Worm (Caenorhabditis elegans) whole organism, early embryonic: ENCODE results near the gene F58F9.8.

Experiments
- B0310.2 ChIP-seq: sonication (generic microtip); optimal IDR thresholded peaks from 2 replicates; lab custom pipeline; 2016; ENCODE audit warnings: mild to moderate bottlenecking, missing genetic modification characterization, missing compliant biosample characterization
- F13C5.2 ChIP-seq: sonication (generic microtip); optimal IDR thresholded peaks from 2 replicates; lab custom pipeline; 2017; ENCODE audit warnings: mild to moderate bottlenecking, missing genetic modification characterization, inconsistent platforms, missing compliant biosample characterization
- aly-1 ChIP-seq: sonication (generic microtip); optimal IDR thresholded peaks from 2 replicates; lab custom pipeline; 2016; ENCODE audit warnings: missing genetic modification characterization, missing compliant biosample characterization
- ama-1 ChIP-seq: fragments of 150-350 bp; optimal IDR thresholded peaks from 2 replicates; lab custom pipeline; 2014
- ceh-13 ChIP-seq: fragments of 200-800 bp; sonication (Bioruptor generic); optimal IDR thresholded peaks from 2 replicates; lab custom pipeline; 2018; ENCODE audit warnings: mild to moderate bottlenecking, missing genetic modification characterization, missing compliant biosample characterization
- ceh-36 ChIP-seq: sonication (generic microtip); optimal IDR thresholded peaks from 2 replicates; lab custom pipeline; 2016; ENCODE audit warnings: missing genetic modification characterization, inconsistent platforms, missing compliant biosample characterization
- ets-7 ChIP-seq: sonication (generic microtip); optimal IDR thresholded peaks from 2 replicates; lab custom pipeline; 2016; ENCODE audit warnings: missing genotype, missing genetic modification characterization, missing compliant biosample characterization
- flt-1 ChIP-seq: fragments of 200-800 bp; sonication (Bioruptor generic); IDR thresholded peaks from 2 replicates; pipeline ENCODE4 v1.3.6; 2022; ENCODE audit warnings: missing genetic modification characterization, missing compliant biosample characterization
- hmbx-1 ChIP-seq: sonication (generic microtip); optimal IDR thresholded peaks from 2 replicates; lab custom pipeline; 2016; ENCODE audit warnings: mild to moderate bottlenecking, missing genetic modification characterization, missing compliant biosample characterization
- hmg-4 ChIP-seq: fragments of 200-800 bp; sonication (Bioruptor generic); optimal IDR thresholded peaks from 2 replicates; lab custom pipeline; 2018; ENCODE audit warnings: mild to moderate bottlenecking, missing genetic modification characterization, missing compliant biosample characterization
- hnd-1 ChIP-seq: sonication (generic microtip); optimal IDR thresholded peaks from 2 replicates; lab custom pipeline; 2016; ENCODE audit warnings: missing genetic modification characterization, missing compliant biosample characterization
- pes-1 ChIP-seq: fragments of 200-800 bp; sonication (Bioruptor generic); IDR thresholded peaks from 2 replicates; pipeline ENCODE4 v1.3.6; 2022; ENCODE audit warnings: missing genetic modification reagents, missing genetic modification characterization, missing compliant biosample characterization
- scrt-1 ChIP-seq: fragments of 200-800 bp; sonication (Bioruptor generic); IDR thresholded peaks from 2 replicates; pipeline ENCODE4 v1.3.6; 2022; ENCODE audit warnings: missing genetic modification characterization, missing compliant biosample characterization
- sea-1 ChIP-seq: fragments of 200-800 bp; sonication (Bioruptor generic); conservative IDR thresholded peaks from 2 replicates; pipeline ENCODE4 v1.3.6; 2022; ENCODE audit warnings: missing genetic modification characterization, missing compliant biosample characterization
- tbx-11 ChIP-seq: fragments of 200-800 bp; sonication (Bioruptor generic); IDR thresholded peaks from 2 replicates; pipeline ENCODE4 v1.3.6; 2022; ENCODE audit warnings: missing genetic modification characterization, missing compliant biosample characterization
- tbx-37 ChIP-seq: fragments of 200-800 bp; sonication (Bioruptor generic); conservative IDR thresholded peaks from 2 replicates; pipeline ENCODE4 v1.3.6; 2022; ENCODE audit warnings: missing genetic modification reagents, missing genetic modification characterization, missing compliant biosample characterization
- tra-4 ChIP-seq: sonication (generic microtip); optimal IDR thresholded peaks from 2 replicates; lab custom pipeline; 2017; ENCODE audit warnings: missing genetic modification characterization, missing compliant biosample characterization

F58F9.8 gene

DNA sequence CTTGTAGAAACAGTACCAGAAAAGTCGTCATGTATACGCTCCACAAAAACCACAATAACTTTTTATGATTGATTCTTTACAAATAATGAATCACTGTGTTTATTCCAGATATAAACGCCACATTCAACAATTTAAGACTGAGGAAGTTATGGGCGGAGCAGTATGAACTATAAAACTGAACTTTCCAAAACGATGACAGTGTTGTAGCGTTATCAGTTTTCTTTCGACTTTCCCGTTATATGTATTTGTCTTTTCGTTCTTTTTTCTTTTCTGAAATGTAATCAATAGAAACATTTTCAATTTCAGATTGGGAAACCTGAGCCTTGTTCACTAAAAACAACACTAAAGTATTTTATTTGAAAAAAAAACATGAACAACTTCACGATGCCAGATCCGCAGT, 20.9 kb upstream of the F58F9.8 start, which contains the start of gene C49A9.9:
Gene C49A9.9 (plus strand): TSS at position 307 of the 400 bp plus-strand sequence.
- no peak for TF ChIP-seq ama-1 (lab: Kevin White, UChicago)
- TF ChIP-seq ceh-13 (GFP tag; lab: Kevin White, UChicago): no peak
- no peak for TF ChIP-seq sea-1 (GFP tag; lab: Robert Waterston, UW)
- TF ChIP-seq hmbx-1 (tag; lab: Kevin White, UChicago): no peak
- TF ChIP-seq flt-1: no peak
- no peak for TF ChIP-seq scrt-1
- no peak for TF ChIP-seq hmg-4 (GFP tag; lab: Kevin White, UChicago)
- TF ChIP-seq tbx-37 (GFP tag; lab: Robert Waterston, UW): no peak
- no peak for TF ChIP-seq aly-1 (tag; lab: Kevin White, UChicago)
- no peak for TF ChIP-seq pes-1
- TF ChIP-seq ets-7 (tag; lab: Kevin White, UChicago): no peak
- TF ChIP-seq tbx-11 (GFP tag; lab: Robert Waterston, UW): no peak
- TF ChIP-seq F13C5.2 (tag; lab: Kevin White, UChicago): no peak
- no peak for TF ChIP-seq tra-4 (tag; lab: Kevin White, UChicago)
- no peak for TF ChIP-seq hnd-1
- TF ChIP-seq B0310.2 (tag; lab: Kevin White, UChicago): no peak
- TF ChIP-seq ceh-36: no peak

DNA sequence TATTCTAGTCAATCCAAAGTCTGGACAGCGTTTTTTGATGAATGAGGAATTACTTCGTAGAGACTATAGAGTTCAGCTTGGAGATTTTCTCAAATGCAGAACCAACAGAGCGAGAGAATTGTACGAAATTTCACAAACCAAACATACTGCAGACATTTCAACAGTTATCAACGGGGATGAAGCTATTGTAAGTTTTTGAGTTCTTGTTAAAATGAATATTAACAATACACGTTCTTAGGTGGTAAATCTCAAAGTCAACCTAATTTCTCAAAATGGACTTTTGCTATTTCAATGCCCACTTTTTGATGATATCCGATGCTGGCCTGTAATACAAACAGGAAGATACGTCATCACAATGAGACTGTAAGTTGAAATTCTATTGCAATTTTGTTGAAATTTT, 20.5 kb upstream of the F58F9.8 start:
- TF ChIP-seq hmg-4 (GFP tag; lab: Kevin White, UChicago) (no peak), hmbx-1 (tag; lab: Kevin White, UChicago) (no peak), aly-1 (tag; lab: Kevin White, UChicago) (no peak), sea-1 (GFP tag; lab: Robert Waterston, UW) (no peak), flt-1 (no peak), F13C5.2 (tag; lab: Kevin White, UChicago) (no peak), ets-7 (tag; lab: Kevin White, UChicago) (no peak)

DNA sequence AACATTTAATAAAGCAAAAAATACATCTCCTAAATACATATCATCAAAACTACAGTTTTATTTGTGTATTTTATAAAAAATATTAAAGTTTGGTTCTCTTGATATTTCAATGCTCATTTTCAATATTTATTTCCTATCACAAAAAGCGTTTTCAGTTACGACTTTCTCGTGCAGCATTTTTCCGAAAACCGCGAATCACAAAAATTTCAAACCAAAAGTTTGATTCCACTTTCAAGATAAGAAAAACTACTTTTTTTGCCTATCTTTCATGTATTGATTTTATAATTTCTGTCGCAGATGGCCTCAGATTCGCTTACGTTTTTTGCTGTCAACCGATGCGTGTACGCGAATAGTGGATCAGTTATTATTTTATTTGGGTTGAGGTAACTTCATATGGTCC, 18.5 kb upstream of the F58F9.8 start, which contains the start of gene C49A9.4:
Gene C49A9.4 (plus strand): TSS at position 265 of the 400 bp plus-strand sequence.
- TF ChIP-seq ets-7 (tag; lab: Kevin White, UChicago): no peak
- TF ChIP-seq flt-1: no peak
- TF ChIP-seq tra-4 (tag; lab: Kevin White, UChicago): no peak
- TF ChIP-seq scrt-1: no peak
- no peak for TF ChIP-seq ama-1 (lab: Kevin White, UChicago)
- TF ChIP-seq tbx-11 (GFP tag; lab: Robert Waterston, UW): no peak
- no peak for TF ChIP-seq ceh-36
- no peak for TF ChIP-seq pes-1
- no peak for TF ChIP-seq tbx-37 (GFP tag; lab: Robert Waterston, UW)
- no peak for TF ChIP-seq ceh-13 (GFP tag; lab: Kevin White, UChicago)
- TF ChIP-seq hmbx-1 (tag; lab: Kevin White, UChicago): no peak
- no peak for TF ChIP-seq sea-1 (GFP tag; lab: Robert Waterston, UW)
- no peak for TF ChIP-seq hmg-4 (GFP tag; lab: Kevin White, UChicago)
- no peak for TF ChIP-seq aly-1 (tag; lab: Kevin White, UChicago)
- no peak for TF ChIP-seq B0310.2 (tag; lab: Kevin White, UChicago)
- no peak for TF ChIP-seq F13C5.2 (tag; lab: Kevin White, UChicago)
- no peak for TF ChIP-seq hnd-1

DNA sequence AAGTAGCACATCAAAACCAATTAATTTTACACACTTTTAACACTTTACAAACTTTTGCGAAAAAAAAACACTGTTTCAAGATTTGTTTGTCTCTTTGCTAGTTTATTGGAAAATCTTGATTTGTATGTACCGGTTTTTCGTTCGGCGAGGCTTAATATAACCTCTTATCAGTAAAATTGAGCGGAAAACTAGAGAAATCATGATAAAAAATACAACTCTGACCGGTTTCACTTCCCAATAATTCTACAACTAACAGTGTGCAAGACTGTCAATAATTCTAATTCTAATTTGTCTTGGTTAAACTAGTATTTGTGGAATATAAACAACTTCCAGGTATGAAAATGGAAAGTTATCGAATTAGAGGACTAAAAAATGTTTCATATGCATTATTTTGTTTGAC, 16.1 kb upstream of the F58F9.8 start, which contains the start of gene C49A9.3:
Gene C49A9.3 (plus strand): TSS at position 212 of the 400 bp plus-strand sequence.
- TF ChIP-seq tra-4 (tag; lab: Kevin White, UChicago) (no peak), tbx-11 (GFP tag; lab: Robert Waterston, UW) (no peak), aly-1 (tag; lab: Kevin White, UChicago) (no peak), scrt-1 (no peak), tbx-37 (GFP tag; lab: Robert Waterston, UW) (no peak), ama-1 (lab: Kevin White, UChicago) (no peak), sea-1 (GFP tag; lab: Robert Waterston, UW) (no peak), ceh-36 (no peak), ceh-13 (GFP tag; lab: Kevin White, UChicago) (no peak), F13C5.2 (tag; lab: Kevin White, UChicago) (no peak), hmg-4 (GFP tag; lab: Kevin White, UChicago) (no peak), hnd-1 (no peak), hmbx-1 (tag; lab: Kevin White, UChicago) (no peak), ets-7 (tag; lab: Kevin White, UChicago) (no peak), B0310.2 (tag; lab: Kevin White, UChicago) (no peak), flt-1 (no peak), pes-1 (no peak)

DNA sequence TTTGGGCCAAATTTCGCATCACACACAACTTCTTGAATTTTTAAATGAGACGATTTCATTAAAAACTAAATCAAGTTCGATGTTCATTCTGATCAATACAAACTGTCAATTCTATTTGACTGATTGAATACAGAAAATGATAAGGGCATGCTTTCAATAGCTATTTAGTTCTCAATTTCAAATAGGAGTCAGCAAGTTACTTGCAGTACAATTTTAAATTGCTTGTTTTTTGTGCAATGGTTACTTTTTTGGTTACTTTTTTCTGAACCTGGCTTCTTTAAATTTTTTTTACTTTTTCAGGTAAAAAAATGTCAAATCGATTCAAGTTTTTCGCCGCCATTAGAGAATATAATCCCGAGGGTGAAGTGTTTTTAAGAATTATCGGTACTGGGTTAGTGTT, 12.8 kb upstream of the F58F9.8 start, which contains the start of gene C49A9.2:
Gene C49A9.2 (plus strand): TSS at position 301 of the 400 bp plus-strand sequence.
- TF ChIP-seq tra-4 (tag; lab: Kevin White, UChicago) (no peak), flt-1 (no peak), hmbx-1 (tag; lab: Kevin White, UChicago) (no peak), hnd-1 (no peak), F13C5.2 (tag; lab: Kevin White, UChicago) (no peak), ets-7 (tag; lab: Kevin White, UChicago) (no peak), sea-1 (GFP tag; lab: Robert Waterston, UW) (no peak), tbx-11 (GFP tag; lab: Robert Waterston, UW) (no peak), scrt-1 (no peak), pes-1 (no peak), ama-1 (lab: Kevin White, UChicago) (no peak), hmg-4 (GFP tag; lab: Kevin White, UChicago) (no peak), tbx-37 (GFP tag; lab: Robert Waterston, UW) (no peak), ceh-36 (no peak), aly-1 (tag; lab: Kevin White, UChicago) (no peak), B0310.2 (tag; lab: Kevin White, UChicago) (no peak), ceh-13 (GFP tag; lab: Kevin White, UChicago) (no peak)

DNA sequence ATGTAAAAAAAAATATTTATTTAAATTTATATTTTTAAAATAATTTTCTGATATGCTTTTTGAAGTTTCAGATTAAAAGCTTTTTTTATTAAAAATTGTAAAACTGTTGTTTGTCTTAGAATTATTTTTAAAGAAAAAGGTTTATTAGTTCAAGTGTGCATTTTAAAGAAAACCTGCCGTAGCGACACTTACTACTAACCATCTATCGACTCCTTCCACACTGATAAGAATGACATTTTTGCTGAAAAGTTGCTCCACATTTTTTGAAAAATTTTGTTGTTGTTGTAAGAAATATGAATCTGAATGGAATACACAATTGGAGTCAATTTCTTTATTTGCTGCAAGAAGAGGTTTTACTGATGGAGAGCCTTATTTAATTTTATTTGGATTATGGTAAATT, 10.0 kb upstream of the F58F9.8 start, which contains the start of gene C49A9.1:
Gene C49A9.1 (plus strand): TSS at position 217 of the 400 bp plus-strand sequence.
- TF ChIP-seq tra-4 (tag; lab: Kevin White, UChicago) (no peak), ama-1 (lab: Kevin White, UChicago) (no peak), tbx-11 (GFP tag; lab: Robert Waterston, UW) (no peak), scrt-1 (no peak), ceh-36 (no peak), hmg-4 (GFP tag; lab: Kevin White, UChicago) (no peak), aly-1 (tag; lab: Kevin White, UChicago) (no peak), tbx-37 (GFP tag; lab: Robert Waterston, UW) (no peak), F13C5.2 (tag; lab: Kevin White, UChicago) (no peak), flt-1 (no peak), ceh-13 (GFP tag; lab: Kevin White, UChicago) (no peak), ets-7 (tag; lab: Kevin White, UChicago) (no peak), pes-1 (no peak), hmbx-1 (tag; lab: Kevin White, UChicago) (no peak), hnd-1 (no peak), sea-1 (GFP tag; lab: Robert Waterston, UW) (no peak)
